Fruit fly (Drosophila melanogaster) whole organism, embryonic: Measurements from ENCODE around the gene Fas1.

Experiments
- CG10147 ChIP-seq: fragments of 200-800 bp; sonication (Bioruptor generic); optimal IDR thresholded peaks from 2 replicates; lab custom pipeline; 2019; ENCODE audit warnings: missing biosample characterization, mild to moderate bottlenecking, missing genetic modification characterization, moderate library complexity
- CG10209 ChIP-seq: fragments of 200-800 bp; sonication (Bioruptor generic); optimal IDR thresholded peaks from 3 replicates; lab custom pipeline; 2017; ENCODE audit warnings: missing biosample characterization, mild to moderate bottlenecking, missing genetic modification characterization, missing genetic modification reagents
- CG10543 ChIP-seq: fragments of 200-800 bp; sonication (Bioruptor generic); optimal IDR thresholded peaks from 3 replicates; lab custom pipeline; 2017; ENCODE audit warnings: missing biosample characterization, mild to moderate bottlenecking, missing genetic modification characterization, moderate library complexity
- CG11695 ChIP-seq: fragments of 200-800 bp; sonication (Bioruptor generic); IDR thresholded peaks from 3 replicates; pipeline ENCODE4 v1.3.6; 2022; ENCODE audit warnings: missing biosample characterization, missing genetic modification characterization
- CG1233 ChIP-seq: fragments of 200-800 bp; sonication (Bioruptor generic); optimal IDR thresholded peaks from 4 replicates; lab custom pipeline; 2018; ENCODE audit warnings: missing biosample characterization, mild to moderate bottlenecking, missing genetic modification characterization
- CG13296 ChIP-seq: fragments of 200-800 bp; sonication (Bioruptor generic); optimal IDR thresholded peaks from 3 replicates; lab custom pipeline; 2018; ENCODE audit warnings: missing biosample characterization, mild to moderate bottlenecking, missing genetic modification characterization
- CG14710 ChIP-seq: fragments of 200-800 bp; sonication (Bioruptor generic); optimal IDR thresholded peaks from 3 replicates; lab custom pipeline; 2019; ENCODE audit warnings: missing biosample characterization, mild to moderate bottlenecking, missing genetic modification characterization, moderate library complexity
- CG14860 ChIP-seq: fragments of 200-800 bp; sonication (Bioruptor generic); IDR thresholded peaks from 3 replicates; pipeline ENCODE4 v1.3.6; 2022; ENCODE audit warnings: missing biosample characterization, missing genetic modification characterization; ENCODE audit not compliant: partially characterized antibody
- CG1602 ChIP-seq: fragments of 200-800 bp; sonication (Bioruptor generic); optimal IDR thresholded peaks from 3 replicates; lab custom pipeline; 2016; ENCODE audit warnings: missing biosample characterization, missing genetic modification characterization
- CG1603 ChIP-seq: fragments of 200-800 bp; sonication (Bioruptor generic); optimal IDR thresholded peaks from 2 replicates; lab custom pipeline; 2019; ENCODE audit warnings: missing biosample characterization, mild to moderate bottlenecking, missing genetic modification characterization, moderate library complexity
- CG17829 ChIP-seq: fragments of 200-800 bp; optimal IDR thresholded peaks from 2 replicates; lab custom pipeline; 2019; ENCODE audit warnings: missing biosample characterization, mild to moderate bottlenecking, missing genetic modification characterization, moderate library complexity
- CG1832 ChIP-seq: fragments of 200-800 bp; sonication (Bioruptor generic); optimal IDR thresholded peaks from 2 replicates; lab custom pipeline; 2017; ENCODE audit warnings: missing biosample characterization, mild to moderate bottlenecking, missing genetic modification characterization, inconsistent platforms
- CG3281 ChIP-seq: fragments of 200-800 bp; sonication (Bioruptor generic); optimal IDR thresholded peaks from 3 replicates; lab custom pipeline; 2017; ENCODE audit warnings: missing biosample characterization, mild to moderate bottlenecking, missing genetic modification characterization
- CG3407 ChIP-seq: fragments of 200-800 bp; sonication (Bioruptor generic); optimal IDR thresholded peaks from 2 replicates; lab custom pipeline; 2018; ENCODE audit warnings: missing biosample characterization, mild to moderate bottlenecking, missing genetic modification characterization
- CG43689 ChIP-seq: fragments of 200-800 bp; sonication (Bioruptor generic); IDR thresholded peaks from 2 replicates; pipeline ENCODE4 v1.3.6; 2022; ENCODE audit warnings: missing biosample characterization, missing genetic modification characterization
- CG5953 ChIP-seq: fragments of 200-800 bp; sonication (Bioruptor generic); IDR thresholded peaks from 2 replicates; pipeline ENCODE4 v1.3.6; 2022; ENCODE audit warnings: missing biosample characterization, missing genetic modification characterization
- CG6689 ChIP-seq: fragments of 200-800 bp; sonication (Bioruptor generic); IDR thresholded peaks from 2 replicates; pipeline ENCODE4 v1.3.6; 2022; ENCODE audit warnings: missing biosample characterization, missing genetic modification characterization
- CG8944 ChIP-seq: fragments of 200-800 bp; sonication (Bioruptor generic); optimal IDR thresholded peaks from 3 replicates; lab custom pipeline; 2016; ENCODE audit warnings: missing biosample characterization, missing genetic modification characterization
- CkIIα-i1 ChIP-seq: fragments of 200-800 bp; sonication (Bioruptor generic); IDR thresholded peaks from 2 replicates; pipeline ENCODE4 v1.3.6; 2022; ENCODE audit warnings: missing biosample characterization, missing genetic modification characterization
- D ChIP-seq, 2 experiments: fragments of 200-800 bp in 1 of 2; fragments of >200 bp in 1 of 2; sonication (Bioruptor generic) in 1 of 2; optimal IDR thresholded peaks; 2 replicates in 1 of 2; 3 replicates in 1 of 2; lab custom pipeline; 2017; ENCODE audit warnings: mild to moderate bottlenecking in 1 of 2, missing biosample characterization in 1 of 2, missing genetic modification characterization in 1 of 2, missing genetic modification reagents in 1 of 2
- Deaf1 ChIP-seq: fragments of 200-800 bp; optimal IDR thresholded peaks from 3 replicates; lab custom pipeline; 2019; ENCODE audit warnings: missing biosample characterization, mild to moderate bottlenecking, missing genetic modification characterization, moderate library complexity
- ERR ChIP-seq: fragments of 200-800 bp; sonication (Bioruptor generic); optimal IDR thresholded peaks from 2 replicates; lab custom pipeline; 2016; ENCODE audit warnings: missing biosample characterization, missing genetic modification characterization
- Ets65A ChIP-seq: fragments of 200-800 bp; sonication (Bioruptor generic); peaks from one replicate; lab custom pipeline; 2016; ENCODE audit warnings: missing biosample characterization, missing genetic modification characterization
- Ets97D ChIP-seq: fragments of 200-800 bp; sonication (Bioruptor generic); optimal IDR thresholded peaks from 3 replicates; lab custom pipeline; 2016; ENCODE audit warnings: missing biosample characterization, missing genetic modification characterization
- Hr51 ChIP-seq, 2 experiments: fragments of 200-800 bp; sonication (Bioruptor generic); optimal IDR thresholded peaks; 2 replicates in 1 of 2; 3 replicates in 1 of 2; lab custom pipeline; 2016 to 2018; ENCODE audit warnings: missing biosample characterization in 2 of 2, missing genetic modification characterization in 2 of 2, mild to moderate bottlenecking in 1 of 2, moderate library complexity in 1 of 2
- NC2α ChIP-seq: fragments of 200-800 bp; sonication (Bioruptor generic); optimal IDR thresholded peaks from 2 replicates; lab custom pipeline; 2016; ENCODE audit warnings: missing biosample characterization, missing genetic modification characterization
- Nf-YB ChIP-seq: fragments of 200-800 bp; sonication (Bioruptor generic); optimal IDR thresholded peaks from 3 replicates; lab custom pipeline; 2019; ENCODE audit warnings: missing biosample characterization, mild to moderate bottlenecking, missing genetic modification characterization, moderate library complexity
- NfI ChIP-seq: fragments of 200-800 bp; sonication (Bioruptor generic); optimal IDR thresholded peaks from 3 replicates; lab custom pipeline; 2018; ENCODE audit warnings: missing biosample characterization, mild to moderate bottlenecking, missing genetic modification characterization, moderate library complexity
- Rfx ChIP-seq: fragments of 200-800 bp; sonication (Bioruptor generic); IDR thresholded peaks from 2 replicates; pipeline ENCODE4 v1.3.6; 2022; ENCODE audit warnings: missing biosample characterization, missing genetic modification characterization
- Six4 ChIP-seq: fragments of 200-800 bp; sonication (Bioruptor generic); optimal IDR thresholded peaks from 2 replicates; lab custom pipeline; 2016; ENCODE audit warnings: missing biosample characterization, missing genetic modification characterization
- Sry-β ChIP-seq: fragments of 200-800 bp; sonication (Bioruptor generic); optimal IDR thresholded peaks from 2 replicates; lab custom pipeline; 2018; ENCODE audit warnings: missing biosample characterization, mild to moderate bottlenecking, missing genetic modification characterization, moderate library complexity
- TFAM ChIP-seq: fragments of 200-800 bp; sonication (Bioruptor generic); optimal IDR thresholded peaks from 2 replicates; lab custom pipeline; 2017; ENCODE audit warnings: missing biosample characterization, missing genetic modification characterization, inconsistent platforms
- abd-A ChIP-seq: fragments of 200-800 bp; sonication (Bioruptor generic); optimal IDR thresholded peaks from 3 replicates; lab custom pipeline; 2019; ENCODE audit warnings: missing biosample characterization, mild to moderate bottlenecking, missing genetic modification characterization, moderate library complexity
- aop ChIP-seq: fragments of 200-800 bp; sonication (Bioruptor generic); IDR thresholded peaks from 2 replicates; pipeline ENCODE4 v1.3.6; 2022; ENCODE audit warnings: missing biosample characterization, missing genetic modification characterization
- ap ChIP-seq: fragments of 200-800 bp; sonication (Bioruptor generic); IDR thresholded peaks from 2 replicates; pipeline ENCODE4 v1.3.6; 2022; ENCODE audit warnings: missing biosample characterization, missing genetic modification characterization
- bbx ChIP-seq: fragments of 200-800 bp; sonication (Bioruptor generic); IDR thresholded peaks from 2 replicates; pipeline ENCODE4 v1.3.6; 2022; ENCODE audit warnings: missing biosample characterization, missing genetic modification characterization; ENCODE audit not compliant: partially characterized antibody
- chinmo ChIP-seq: fragments of 200-800 bp; sonication (Bioruptor generic); IDR thresholded peaks from 4 replicates; pipeline ENCODE4 v1.3.6; 2022; ENCODE audit warnings: missing biosample characterization, missing genetic modification characterization; ENCODE audit not compliant: partially characterized antibody
- ci ChIP-seq: fragments of 200-800 bp; sonication (Bioruptor generic); IDR thresholded peaks from 3 replicates; pipeline ENCODE4 v1.3.6; 2022; ENCODE audit warnings: missing biosample characterization, missing genetic modification characterization
- dati ChIP-seq: fragments of 200-800 bp; sonication (Bioruptor generic); IDR thresholded peaks from 2 replicates; pipeline ENCODE4 v1.3.6; 2022; ENCODE audit warnings: missing biosample characterization, missing genetic modification characterization
- fd64A ChIP-seq: fragments of 200-800 bp; sonication (Bioruptor generic); optimal IDR thresholded peaks from 3 replicates; lab custom pipeline; 2018; ENCODE audit warnings: missing biosample characterization, mild to moderate bottlenecking, missing genetic modification characterization
- fd96Cb ChIP-seq: fragments of 200-800 bp; sonication (Bioruptor generic); optimal IDR thresholded peaks from 2 replicates; lab custom pipeline; 2018; ENCODE audit warnings: missing biosample characterization, mild to moderate bottlenecking, missing genetic modification characterization, moderate library complexity
- kay ChIP-seq: fragments of 200-800 bp; sonication (Bioruptor generic); optimal IDR thresholded peaks from 2 replicates; lab custom pipeline; 2016; ENCODE audit warnings: missing biosample characterization, missing genetic modification characterization
- lmd ChIP-seq: fragments of 200-800 bp; sonication (Bioruptor generic); IDR thresholded peaks from 2 replicates; pipeline ENCODE4 v1.3.6; 2022; ENCODE audit warnings: missing biosample characterization, missing genetic modification characterization
- nerfin-1 ChIP-seq: fragments of 200-800 bp; sonication (Bioruptor generic); optimal IDR thresholded peaks from 3 replicates; lab custom pipeline; 2019; ENCODE audit warnings: missing biosample characterization, mild to moderate bottlenecking, missing genetic modification characterization, moderate library complexity
- peb ChIP-seq: fragments of 200-800 bp; sonication (Bioruptor generic); IDR thresholded peaks from 2 replicates; pipeline ENCODE4 v1.3.6; 2022; ENCODE audit warnings: missing biosample characterization, missing genetic modification characterization
- psq ChIP-seq: fragments of 200-800 bp; sonication (Bioruptor generic); optimal IDR thresholded peaks from 2 replicates; lab custom pipeline; 2017; ENCODE audit warnings: missing biosample characterization, missing genetic modification characterization
- row ChIP-seq: fragments of 200-800 bp; sonication (Bioruptor generic); IDR thresholded peaks from 3 replicates; pipeline ENCODE4 v1.3.6; 2022; ENCODE audit warnings: missing biosample characterization, missing genetic modification characterization
- scrt ChIP-seq: fragments of 200-800 bp; sonication (Bioruptor generic); optimal IDR thresholded peaks from 2 replicates; lab custom pipeline; 2018; ENCODE audit warnings: missing biosample characterization, mild to moderate bottlenecking, missing genetic modification characterization, moderate library complexity
- seq ChIP-seq: fragments of 200-800 bp; sonication (Bioruptor generic); IDR thresholded peaks from 2 replicates; pipeline ENCODE4 v1.3.6; 2022; ENCODE audit warnings: missing biosample characterization, missing genetic modification characterization
- tin ChIP-seq: fragments of 200-800 bp; sonication (Bioruptor generic); optimal IDR thresholded peaks from 3 replicates; lab custom pipeline; 2016; ENCODE audit warnings: missing biosample characterization, missing genetic modification characterization
- tup ChIP-seq: fragments of 200-800 bp; sonication (Bioruptor generic); optimal IDR thresholded peaks from 2 replicates; lab custom pipeline; 2016; ENCODE audit warnings: missing biosample characterization, mild to moderate bottlenecking, missing genetic modification characterization, moderate library complexity

The Fas1 gene

dm6 chr3R:16652091-16652490 is 27.1 kb downstream of the Fas1 start, which contains the start of gene CG14907 (continued):
- no peak for TF ChIP-seq CG6689 (GFP tag; lab: Robert Waterston, UW)
- TF ChIP-seq CkIIα-i1 (GFP tag; lab: Robert Waterston, UW), result no peak
- peak; percentile 8 for TF ChIP-seq CG3281 (GFP tag; lab: Kevin White, UChicago)
- no peak for TF ChIP-seq fd96Cb (tag; lab: Kevin White, UChicago)
- no peak for TF ChIP-seq aop (GFP tag; lab: Robert Waterston, UW)
- no peak for TF ChIP-seq CG8944 (GFP tag; lab: Kevin White, UChicago)
- no peak for TF ChIP-seq Deaf1 (tag; lab: Kevin White, UChicago)
- TF ChIP-seq CG14710 (tag; lab: Kevin White, UChicago), result peak; percentile 4
- TF ChIP-seq Ets97D (GFP tag; lab: Kevin White, UChicago), result peak; percentile 18
- TF ChIP-seq tin (GFP tag; lab: Kevin White, UChicago), result no peak
- TF ChIP-seq ERR (GFP tag; lab: Kevin White, UChicago), result no peak
- no peak for TF ChIP-seq nerfin-1
- peak; percentile 74; the same call in 2 of the 4 replicates for TF ChIP-seq chinmo (GFP tag; lab: Robert Waterston, UW)
- TF ChIP-seq TFAM (GFP tag; lab: Kevin White, UChicago), result no peak
- TF ChIP-seq ci (GFP tag; lab: Robert Waterston, UW), result 0 out of 3 replicates have a peak, but pooled peaks have one; percentile 9
- no peak for TF ChIP-seq scrt
- no peak for TF ChIP-seq psq (GFP tag; lab: Kevin White, UChicago)
- peak; percentile 91 for TF ChIP-seq kay (GFP tag; lab: Kevin White, UChicago)
- TF ChIP-seq CG1832 (GFP tag; lab: Kevin White, UChicago), result no peak
- no peak for TF ChIP-seq dati (GFP tag; lab: Robert Waterston, UW)
- TF ChIP-seq NfI (GFP tag; lab: Kevin White, UChicago), result peak; percentile 8
- TF ChIP-seq fd64A (GFP tag; lab: Kevin White, UChicago), result no peak
- TF ChIP-seq CG11695 (GFP tag; lab: Robert Waterston, UW), result no peak
- no peak for TF ChIP-seq seq (GFP tag; lab: Robert Waterston, UW)
- no peak for TF ChIP-seq Nf-YB (GFP tag; lab: Kevin White, UChicago)
- TF ChIP-seq CG10147 (GFP tag; lab: Kevin White, UChicago), result peak; percentile 20
- no peak for TF ChIP-seq CG10543
- TF ChIP-seq CG1602 (GFP tag; lab: Kevin White, UChicago), result no peak
- no peak for TF ChIP-seq row (GFP tag; lab: Robert Waterston, UW)
- TF ChIP-seq CG1603, result peak; percentile 27
- no peak for TF ChIP-seq Sry-β (GFP tag; lab: Kevin White, UChicago)
- TF ChIP-seq CG13296 (GFP tag; lab: Kevin White, UChicago), result peak; percentile 5
- no peak for TF ChIP-seq tup
- no peak for TF ChIP-seq CG3407
- TF ChIP-seq CG43689, result no peak
- no peak for TF ChIP-seq CG10209
- TF ChIP-seq ap (GFP tag; lab: Robert Waterston, UW), result no peak
- TF ChIP-seq CG5953 (GFP tag; lab: Robert Waterston, UW), result no peak
- TF ChIP-seq Rfx (GFP tag; lab: Robert Waterston, UW), result peak; percentile 25; the same call in 1 of the 2 replicates
- TF ChIP-seq CG14860 (GFP tag; lab: Robert Waterston, UW), result peak; percentile 20; the same call in 1 of the 3 replicates
- TF ChIP-seq CG17829 (tag; lab: Kevin White, UChicago), result no peak
- no peak for TF ChIP-seq CG1233 (GFP tag; lab: Kevin White, UChicago)
- no peak for TF ChIP-seq D (optimal IDR thresholded peaks at IDR 0.05; lab: Kevin White, UChicago)
- no peak for TF ChIP-seq D (GFP tag; optimal IDR thresholded peaks at IDR 0.05; lab: Kevin White, UChicago)
- no peak for TF ChIP-seq Hr51 (GFP tag; optimal IDR thresholded peaks at IDR 0.05; lab: Kevin White, UChicago)
- TF ChIP-seq peb (GFP tag; lab: Robert Waterston, UW), result no peak
- no peak for TF ChIP-seq Six4 (GFP tag; lab: Kevin White, UChicago)
- no peak for TF ChIP-seq NC2α (GFP tag; lab: Kevin White, UChicago)
- no peak for TF ChIP-seq abd-A (tag; lab: Kevin White, UChicago)
- TF ChIP-seq bbx (GFP tag; lab: Robert Waterston, UW), result peak; percentile 69
- TF ChIP-seq lmd, result no peak
- TF ChIP-seq Ets65A, result no peak
